Worm (Caenorhabditis elegans): ENCODE measurements around the gene D2007.2.

DNA sequence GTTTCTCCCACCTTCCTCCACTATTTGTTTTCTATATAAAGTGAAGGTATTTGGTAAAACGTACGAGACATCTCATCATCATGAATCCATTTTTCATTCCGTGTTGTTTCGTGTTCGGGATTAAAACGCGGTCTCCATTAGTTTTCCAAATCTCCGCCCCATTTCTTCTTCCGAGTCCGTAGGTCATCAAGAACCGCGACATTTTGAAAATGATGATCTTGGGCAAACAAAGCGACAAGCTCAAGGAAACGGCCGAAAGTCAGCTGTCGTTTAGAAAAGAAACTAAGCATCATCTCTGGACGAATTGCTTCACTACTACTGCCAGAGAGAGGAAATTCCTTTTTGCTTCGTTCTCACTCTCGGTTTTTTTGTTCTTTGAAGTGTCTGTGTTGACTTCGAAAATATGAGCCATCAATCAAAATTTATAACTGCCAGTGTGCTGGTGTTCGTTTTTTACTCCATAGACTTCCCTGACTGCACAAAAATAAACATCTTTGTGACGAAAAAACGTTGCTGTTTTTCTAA is 23.9 kb downstream of the D2007.2 start:
- no peak for TF ChIP-seq mep-1 (tag; optimal IDR thresholded peaks at IDR 0.05)
- TF ChIP-seq nhr-28 (tag; optimal IDR thresholded peaks at IDR 0.05) = no peak
- no peak for TF ChIP-seq elt-3 (tag; optimal IDR thresholded peaks at IDR 0.05)
